Fruit fly (Drosophila melanogaster) whole organism, embryonic: ENCODE data around the gene CG42591.

ENCODE experiments used
- ATbp ChIP-seq: fragments of 200-800 bp; sonication (Bioruptor generic); optimal IDR thresholded peaks from 2 replicates; lab custom pipeline; 2017; ENCODE audit warnings: missing biosample characterization, mild to moderate bottlenecking, missing genetic modification characterization, missing genetic modification reagents
- Asciz ChIP-seq: fragments of 200-800 bp; sonication (Bioruptor generic); optimal IDR thresholded peaks from 2 replicates; lab custom pipeline; 2017; ENCODE audit warnings: missing biosample characterization, mild to moderate bottlenecking, missing genetic modification characterization, missing genetic modification reagents
- B-H2 ChIP-seq: fragments of 200-800 bp; sonication (Bioruptor generic); optimal IDR thresholded peaks from 2 replicates; lab custom pipeline; 2018; ENCODE audit warnings: missing biosample characterization, mild to moderate bottlenecking, missing genetic modification characterization
- CG10274 ChIP-seq: fragments of 200-800 bp; sonication (Bioruptor generic); optimal IDR thresholded peaks from 3 replicates; lab custom pipeline; 2017; ENCODE audit warnings: missing biosample characterization, mild to moderate bottlenecking, missing genetic modification characterization
- CG11560 ChIP-seq: fragments of 200-800 bp; sonication (Bioruptor generic); IDR thresholded peaks from 3 replicates; pipeline ENCODE4 v1.3.6; 2022; ENCODE audit warnings: missing biosample characterization, missing genetic modification characterization
- CG11696 ChIP-seq: fragments of 200-800 bp; sonication (Bioruptor generic); IDR thresholded peaks from 2 replicates; pipeline ENCODE4 v1.3.6; 2022; ENCODE audit warnings: missing biosample characterization, missing genetic modification characterization
- CG13287 ChIP-seq: fragments of 200-800 bp; sonication (Bioruptor generic); IDR thresholded peaks from 2 replicates; pipeline ENCODE4 v1.3.6; 2022; ENCODE audit warnings: missing biosample characterization, missing genetic modification characterization; ENCODE audit not compliant: partially characterized antibody
- CG15479 ChIP-seq: fragments of 200-800 bp; sonication (Bioruptor generic); optimal IDR thresholded peaks from 3 replicates; lab custom pipeline; 2019; ENCODE audit warnings: missing biosample characterization, mild to moderate bottlenecking, missing genetic modification characterization, moderate library complexity
- CG17568 ChIP-seq: fragments of 200-800 bp; sonication (Bioruptor generic); optimal IDR thresholded peaks from 2 replicates; lab custom pipeline; 2018; ENCODE audit warnings: missing biosample characterization, mild to moderate bottlenecking, missing genetic modification characterization, moderate library complexity
- CG2712 ChIP-seq: fragments of 200-800 bp; optimal IDR thresholded peaks from 3 replicates; lab custom pipeline; 2019; ENCODE audit warnings: missing biosample characterization, mild to moderate bottlenecking, missing genetic modification characterization, moderate library complexity
- CG2889 ChIP-seq: fragments of 200-800 bp; sonication (Bioruptor generic); IDR thresholded peaks from 3 replicates; pipeline ENCODE4 v1.3.6; 2022; ENCODE audit warnings: missing biosample characterization, missing genetic modification characterization
- CG31365 ChIP-seq: fragments of 200-800 bp; sonication (Bioruptor generic); optimal IDR thresholded peaks from 2 replicates; lab custom pipeline; 2018; ENCODE audit warnings: missing biosample characterization, mild to moderate bottlenecking, missing genetic modification characterization
- CG33557 ChIP-seq: fragments of 200-800 bp; sonication (Bioruptor generic); optimal IDR thresholded peaks from 2 replicates; lab custom pipeline; 2019; ENCODE audit warnings: missing biosample characterization, mild to moderate bottlenecking, missing genetic modification characterization, moderate library complexity
- CG43689 ChIP-seq: fragments of 200-800 bp; sonication (Bioruptor generic); IDR thresholded peaks from 2 replicates; pipeline ENCODE4 v1.3.6; 2022; ENCODE audit warnings: missing biosample characterization, missing genetic modification characterization
- CG4854 ChIP-seq: fragments of 200-800 bp; sonication (Bioruptor generic); optimal IDR thresholded peaks from 2 replicates; lab custom pipeline; 2016; ENCODE audit warnings: missing biosample characterization, missing genetic modification characterization, inconsistent platforms
- CG6689 ChIP-seq: fragments of 200-800 bp; sonication (Bioruptor generic); IDR thresholded peaks from 2 replicates; pipeline ENCODE4 v1.3.6; 2022; ENCODE audit warnings: missing biosample characterization, missing genetic modification characterization
- CG6813 ChIP-seq: fragments of 200-800 bp; sonication (Bioruptor generic); optimal IDR thresholded peaks from 2 replicates; lab custom pipeline; 2017; ENCODE audit warnings: missing biosample characterization, missing genetic modification characterization, mild to moderate bottlenecking, moderate library complexity, missing genetic modification reagents
- CG8388 ChIP-seq: fragments of 200-800 bp; sonication (Bioruptor generic); optimal IDR thresholded peaks from 2 replicates; lab custom pipeline; 2019; ENCODE audit warnings: missing biosample characterization, mild to moderate bottlenecking, missing genetic modification characterization, moderate library complexity
- CHES-1-like ChIP-seq: fragments of 200-800 bp; sonication (Bioruptor generic); optimal IDR thresholded peaks from 2 replicates; lab custom pipeline; 2016; ENCODE audit warnings: missing biosample characterization, missing genetic modification characterization
- Deaf1 ChIP-seq: fragments of 200-800 bp; optimal IDR thresholded peaks from 3 replicates; lab custom pipeline; 2019; ENCODE audit warnings: missing biosample characterization, mild to moderate bottlenecking, missing genetic modification characterization, moderate library complexity
- Drgx ChIP-seq: fragments of 200-800 bp; sonication (Bioruptor generic); IDR thresholded peaks from 2 replicates; pipeline ENCODE4 v1.3.6; 2022; ENCODE audit warnings: missing biosample characterization, missing genetic modification characterization
- Hr3 ChIP-seq: fragments of 200-800 bp; sonication (Bioruptor generic); optimal IDR thresholded peaks from 3 replicates; lab custom pipeline; 2016; ENCODE audit warnings: missing biosample characterization, missing genetic modification characterization
- Jarid2 ChIP-seq: fragments of 200-800 bp; sonication (Bioruptor generic); optimal IDR thresholded peaks from 3 replicates; lab custom pipeline; 2017; ENCODE audit warnings: mild to moderate bottlenecking, missing biosample characterization, missing genetic modification reagents, missing genetic modification characterization
- MBD-R2 ChIP-seq: fragments of 200-800 bp; sonication (Bioruptor generic); IDR thresholded peaks from 2 replicates; pipeline ENCODE4 v1.3.6; 2022; ENCODE audit warnings: missing biosample characterization, missing genetic modification characterization
- Mad ChIP-seq: fragments of 200-800 bp; sonication (Bioruptor generic); optimal IDR thresholded peaks from 2 replicates; lab custom pipeline; 2016; ENCODE audit warnings: missing biosample characterization, missing genetic modification characterization
- Max ChIP-seq: fragments of 200-800 bp; sonication (Bioruptor generic); optimal IDR thresholded peaks from 2 replicates; lab custom pipeline; 2016; ENCODE audit warnings: missing biosample characterization, mild to moderate bottlenecking, missing genetic modification characterization
- Med ChIP-seq: fragments of 200-800 bp; sonication (Bioruptor generic); peaks from one replicate; lab custom pipeline; 2016; ENCODE audit warnings: missing biosample characterization, missing genetic modification characterization, mild to moderate bottlenecking, inconsistent platforms, moderate library complexity
- Nf-YB ChIP-seq: fragments of 200-800 bp; sonication (Bioruptor generic); optimal IDR thresholded peaks from 3 replicates; lab custom pipeline; 2019; ENCODE audit warnings: missing biosample characterization, mild to moderate bottlenecking, missing genetic modification characterization, moderate library complexity
- Ravus ChIP-seq: fragments of 200-800 bp; sonication (Bioruptor generic); IDR thresholded peaks from 2 replicates; pipeline ENCODE4 v1.3.6; 2022; ENCODE audit warnings: missing biosample characterization, missing genetic modification characterization
- Spps ChIP-seq: fragments of 200-800 bp; sonication (Bioruptor generic); optimal IDR thresholded peaks from 2 replicates; lab custom pipeline; 2018; ENCODE audit warnings: missing biosample characterization, mild to moderate bottlenecking, missing genetic modification characterization
- Sry-β ChIP-seq: fragments of 200-800 bp; sonication (Bioruptor generic); optimal IDR thresholded peaks from 2 replicates; lab custom pipeline; 2018; ENCODE audit warnings: missing biosample characterization, mild to moderate bottlenecking, missing genetic modification characterization, moderate library complexity
- Usf ChIP-seq: fragments of 200-800 bp; sonication (Bioruptor generic); optimal IDR thresholded peaks from 2 replicates; lab custom pipeline; 2017; ENCODE audit warnings: missing genotype, missing biosample characterization, missing genetic modification characterization
- cad ChIP-seq: fragments of >200 bp; optimal IDR thresholded peaks from 2 replicates; lab custom pipeline; 2017; ENCODE audit warnings: missing biosample characterization, missing genetic modification characterization
- cwo ChIP-seq: fragments of 200-800 bp; sonication (Bioruptor generic); optimal IDR thresholded peaks from 3 replicates; lab custom pipeline; 2017; ENCODE audit warnings: missing biosample characterization, missing genetic modification characterization, mild to moderate bottlenecking, moderate library complexity, missing genetic modification reagents
- dati ChIP-seq: fragments of 200-800 bp; sonication (Bioruptor generic); IDR thresholded peaks from 2 replicates; pipeline ENCODE4 v1.3.6; 2022; ENCODE audit warnings: missing biosample characterization, missing genetic modification characterization
- fd102C ChIP-seq: fragments of 200-800 bp; sonication (Bioruptor generic); optimal IDR thresholded peaks from 2 replicates; lab custom pipeline; 2018; ENCODE audit warnings: missing biosample characterization, mild to moderate bottlenecking, missing genetic modification characterization, moderate library complexity
- fd3F ChIP-seq: fragments of 200-800 bp; sonication (Bioruptor generic); optimal IDR thresholded peaks from 2 replicates; lab custom pipeline; 2018; ENCODE audit warnings: missing biosample characterization, mild to moderate bottlenecking, missing genetic modification characterization, moderate library complexity
- fd96Cb ChIP-seq: fragments of 200-800 bp; sonication (Bioruptor generic); optimal IDR thresholded peaks from 2 replicates; lab custom pipeline; 2018; ENCODE audit warnings: missing biosample characterization, mild to moderate bottlenecking, missing genetic modification characterization, moderate library complexity
- gt ChIP-seq: fragments of 200-800 bp; sonication (Bioruptor generic); IDR thresholded peaks from 2 replicates; pipeline ENCODE4 v1.3.6; 2022; ENCODE audit warnings: missing biosample characterization, missing genetic modification characterization
- hbn ChIP-seq: fragments of 200-800 bp; sonication (Bioruptor generic); IDR thresholded peaks from 2 replicates; pipeline ENCODE4 v1.3.6; 2022; ENCODE audit warnings: missing biosample characterization, missing genetic modification characterization; ENCODE audit not compliant: partially characterized antibody
- hkb ChIP-seq, 2 experiments: fragments of 200-800 bp in 1 of 2; fragments of >200 bp in 1 of 2; sonication (Bioruptor generic) in 1 of 2; IDR thresholded peaks in 1 of 2; optimal IDR thresholded peaks in 1 of 2; 2 replicates each; pipeline versions ENCODE4 v1.3.6 to Lab custom; 2017 to 2022; ENCODE audit warnings: missing biosample characterization in 1 of 2, missing genetic modification characterization in 1 of 2
- ken ChIP-seq: fragments of 200-800 bp; sonication (Bioruptor generic); IDR thresholded peaks from 3 replicates; pipeline ENCODE4 v1.3.6; 2022; ENCODE audit warnings: missing biosample characterization, missing genetic modification characterization
- mirr ChIP-seq: fragments of 200-800 bp; sonication (Bioruptor generic); optimal IDR thresholded peaks from 3 replicates; lab custom pipeline; 2018; ENCODE audit warnings: missing biosample characterization, mild to moderate bottlenecking, missing genetic modification characterization
- odd ChIP-seq: fragments of 200-800 bp; sonication (Bioruptor generic); optimal IDR thresholded peaks from 2 replicates; lab custom pipeline; 2017; ENCODE audit warnings: missing biosample characterization, mild to moderate bottlenecking, missing genetic modification characterization
- sna ChIP-seq: fragments of 200-800 bp; sonication (Bioruptor generic); IDR thresholded peaks from 2 replicates; pipeline ENCODE4 v1.3.6; 2022; ENCODE audit warnings: missing biosample characterization, missing genetic modification characterization; ENCODE audit not compliant: partially characterized antibody
- ssp ChIP-seq: fragments of 200-800 bp; sonication (Bioruptor generic); IDR thresholded peaks from 2 replicates; pipeline ENCODE4 v1.3.6; 2022; ENCODE audit warnings: missing biosample characterization, missing genetic modification characterization
- tio ChIP-seq: fragments of 200-800 bp; sonication (Bioruptor generic); optimal IDR thresholded peaks from 2 replicates; lab custom pipeline; 2017; ENCODE audit warnings: missing biosample characterization, missing genetic modification characterization, inconsistent platforms
- toy ChIP-seq: fragments of 200-800 bp; sonication (Bioruptor generic); IDR thresholded peaks from 2 replicates; pipeline ENCODE4 v1.3.6; 2022; ENCODE audit warnings: missing biosample characterization, missing genetic modification characterization
- ttk ChIP-seq: fragments of 200-800 bp; sonication (Bioruptor generic); IDR thresholded peaks from 2 replicates; pipeline ENCODE4 v2.1.2; 2022; ENCODE audit warnings: missing biosample characterization, missing genetic modification characterization
- zen2 ChIP-seq: fragments of 200-800 bp; sonication (Bioruptor generic); IDR thresholded peaks from 3 replicates; pipeline ENCODE4 v1.3.6; 2022; ENCODE audit warnings: missing biosample characterization, missing genetic modification characterization; ENCODE audit not compliant: partially characterized antibody

CG42591 gene

dm6 chr3L:8081822-8082221 is 12.1 kb upstream of the CG42591 start (continued):
- TF ChIP-seq tio: no peak
- TF ChIP-seq CG11696 (GFP tag; lab: Robert Waterston, UW): peak; percentile 15; the same call in 1 of the 2 replicates
- no peak for TF ChIP-seq Hr3 (GFP tag; lab: Kevin White, UChicago)
- peak; percentile 72 for TF ChIP-seq CG13287
- TF ChIP-seq mirr (GFP tag; lab: Kevin White, UChicago): peak; percentile 75
- TF ChIP-seq CG6689: peak; percentile 31; the same call in 1 of the 2 replicates
- no peak for TF ChIP-seq Spps (tag; lab: Kevin White, UChicago)
- TF ChIP-seq zen2: peak; percentile 68
- no peak for TF ChIP-seq dati (GFP tag; lab: Robert Waterston, UW)
- no peak for TF ChIP-seq Sry-β
- no peak for TF ChIP-seq CG15479 (GFP tag; lab: Kevin White, UChicago)
- peak; percentile 14; the same call in 1 of the 2 replicates for TF ChIP-seq MBD-R2
- peak; percentile 63 for TF ChIP-seq Jarid2
- TF ChIP-seq sna (GFP tag; lab: Robert Waterston, UW): peak; percentile 47; the same call in 1 of the 2 replicates
- peak; percentile 46 for TF ChIP-seq odd
- no peak for TF ChIP-seq Usf (GFP tag; lab: Kevin White, UChicago)
- TF ChIP-seq hbn (GFP tag; lab: Robert Waterston, UW): no peak
- TF ChIP-seq Max (GFP tag; lab: Kevin White, UChicago): no peak
- TF ChIP-seq Nf-YB: no peak
- peak; percentile 5 for TF ChIP-seq CHES-1-like (GFP tag; lab: Kevin White, UChicago)
- peak; percentile 79 for TF ChIP-seq B-H2 (GFP tag; lab: Kevin White, UChicago)
- peak; percentile 28; the same call in 1 of the 2 replicates for TF ChIP-seq Drgx (GFP tag; lab: Robert Waterston, UW)
- no peak for TF ChIP-seq cad
- TF ChIP-seq fd102C: no peak
- no peak for TF ChIP-seq CG2889 (GFP tag; lab: Robert Waterston, UW)
- TF ChIP-seq CG6813 (GFP tag; lab: Kevin White, UChicago): peak; percentile 56
- no peak for TF ChIP-seq hkb (optimal IDR thresholded peaks at IDR 0.05; lab: Kevin White, UChicago)
- peak; percentile 67 for TF ChIP-seq hkb (GFP tag; IDR thresholded peaks at IDR 0.05; lab: Robert Waterston, UW)
- peak; percentile 95 for TF ChIP-seq Med (GFP tag; lab: Kevin White, UChicago)
- TF ChIP-seq ATbp (GFP tag; lab: Kevin White, UChicago): peak; percentile 46
- no peak for TF ChIP-seq fd3F (GFP tag; lab: Kevin White, UChicago)
- TF ChIP-seq CG8388 (GFP tag; lab: Kevin White, UChicago): no peak
- TF ChIP-seq ssp (GFP tag; lab: Robert Waterston, UW): no peak
- peak; percentile 0 for TF ChIP-seq Asciz (GFP tag; lab: Kevin White, UChicago)
- no peak for TF ChIP-seq CG10274
- TF ChIP-seq CG11560 (tag; lab: Robert Waterston, UW): no peak
- no peak for TF ChIP-seq ken (GFP tag; lab: Robert Waterston, UW)
- TF ChIP-seq gt (GFP tag; lab: Robert Waterston, UW): no peak
- TF ChIP-seq CG17568 (GFP tag; lab: Kevin White, UChicago): peak; percentile 77
- no peak for TF ChIP-seq fd96Cb (tag; lab: Kevin White, UChicago)
- no peak for TF ChIP-seq CG4854
- peak; percentile 52 for TF ChIP-seq Deaf1 (tag; lab: Kevin White, UChicago)
- peak; percentile 17 for TF ChIP-seq Mad (GFP tag; lab: Kevin White, UChicago)
- TF ChIP-seq CG2712 (tag; lab: Kevin White, UChicago): no peak
- TF ChIP-seq ttk (GFP tag; lab: Robert Waterston, UW): 0 out of 2 replicates have a peak, but pooled peaks have one; percentile 20
- TF ChIP-seq CG43689 (GFP tag; lab: Robert Waterston, UW): no peak
- TF ChIP-seq toy (GFP tag; lab: Robert Waterston, UW): no peak
- TF ChIP-seq cwo (GFP tag; lab: Kevin White, UChicago): peak; percentile 41
- TF ChIP-seq CG33557: no peak
- no peak for TF ChIP-seq Ravus (GFP tag; lab: Robert Waterston, UW)
- TF ChIP-seq CG31365 (tag; lab: Kevin White, UChicago): peak; percentile 64
